Fruit fly (Drosophila melanogaster) whole organism, embryonic: ENCODE results near the gene fwe.

Source experiments
- Aef1 ChIP-seq: fragments of 200-800 bp; sonication (Bioruptor generic); IDR thresholded peaks from 3 replicates; pipeline ENCODE4 v1.3.6; 2022; ENCODE audit warnings: missing biosample characterization, missing genetic modification characterization
- Asciz ChIP-seq: fragments of 200-800 bp; sonication (Bioruptor generic); optimal IDR thresholded peaks from 2 replicates; lab custom pipeline; 2017; ENCODE audit warnings: missing biosample characterization, mild to moderate bottlenecking, missing genetic modification characterization, missing genetic modification reagents
- Atf-2 ChIP-seq: fragments of 200-800 bp; sonication (Bioruptor generic); optimal IDR thresholded peaks from 2 replicates; lab custom pipeline; 2016; ENCODE audit warnings: missing biosample characterization, missing genetic modification characterization
- BEAF-32 ChIP-seq: fragments of 200-800 bp; sonication (Bioruptor generic); optimal IDR thresholded peaks from 3 replicates; lab custom pipeline; 2017; ENCODE audit warnings: missing biosample characterization, missing genetic modification characterization, mild to moderate bottlenecking, moderate library complexity, missing genetic modification reagents
- CG12071 ChIP-seq: fragments of 200-800 bp; sonication (Bioruptor generic); optimal IDR thresholded peaks from 3 replicates; lab custom pipeline; 2018; ENCODE audit warnings: missing biosample characterization, mild to moderate bottlenecking, missing genetic modification characterization
- CG1233 ChIP-seq: fragments of 200-800 bp; sonication (Bioruptor generic); optimal IDR thresholded peaks from 4 replicates; lab custom pipeline; 2018; ENCODE audit warnings: missing biosample characterization, mild to moderate bottlenecking, missing genetic modification characterization
- CG13894 ChIP-seq: fragments of 200-800 bp; sonication (Bioruptor generic); optimal IDR thresholded peaks from 3 replicates; lab custom pipeline; 2018; ENCODE audit warnings: missing biosample characterization, mild to moderate bottlenecking, missing genetic modification characterization, moderate library complexity
- CG14667 ChIP-seq: fragments of 200-800 bp; sonication (Bioruptor generic); IDR thresholded peaks from 2 replicates; pipeline ENCODE4 v1.3.6; 2022; ENCODE audit warnings: missing biosample characterization, missing genetic modification characterization
- CG15073 ChIP-seq: fragments of 200-800 bp; sonication (Bioruptor generic); optimal IDR thresholded peaks from 2 replicates; lab custom pipeline; 2016; ENCODE audit warnings: missing biosample characterization, missing genetic modification characterization
- CG1647 ChIP-seq: fragments of 200-800 bp; sonication (Bioruptor generic); optimal IDR thresholded peaks from 3 replicates; lab custom pipeline; 2016; ENCODE audit warnings: missing biosample characterization, missing genetic modification characterization
- CG16779 ChIP-seq: fragments of 200-800 bp; sonication (Bioruptor generic); IDR thresholded peaks from 2 replicates; pipeline ENCODE4 v1.3.6; 2022; ENCODE audit warnings: missing biosample characterization, missing genetic modification characterization
- CG30403 ChIP-seq: fragments of 200-800 bp; sonication (Bioruptor generic); optimal IDR thresholded peaks from 3 replicates; lab custom pipeline; 2016; ENCODE audit warnings: missing biosample characterization, missing genetic modification characterization
- CG3065 ChIP-seq: fragments of 200-800 bp; sonication (Bioruptor generic); optimal IDR thresholded peaks from 2 replicates; lab custom pipeline; 2016; ENCODE audit warnings: missing biosample characterization, missing genetic modification characterization
- CG34224 ChIP-seq: fragments of 200-800 bp; sonication (Bioruptor generic); IDR thresholded peaks from 3 replicates; pipeline ENCODE4 v1.3.6; 2022; ENCODE audit warnings: missing biosample characterization, missing genetic modification characterization; ENCODE audit not compliant: partially characterized antibody
- CG4360 ChIP-seq: fragments of 200-800 bp; sonication (Bioruptor generic); IDR thresholded peaks from 2 replicates; pipeline ENCODE4 v1.3.6; 2022; ENCODE audit warnings: missing biosample characterization, missing genetic modification characterization
- CG4707 ChIP-seq: fragments of 200-800 bp; sonication (Bioruptor generic); optimal IDR thresholded peaks from 2 replicates; lab custom pipeline; 2018; ENCODE audit warnings: missing biosample characterization, mild to moderate bottlenecking, missing genetic modification characterization, moderate library complexity
- CG6254 ChIP-seq: fragments of 200-800 bp; sonication (Bioruptor generic); optimal IDR thresholded peaks from 3 replicates; lab custom pipeline; 2017; ENCODE audit warnings: mild to moderate bottlenecking, missing biosample characterization, missing genetic modification reagents, missing genetic modification characterization
- CG6689 ChIP-seq: fragments of 200-800 bp; sonication (Bioruptor generic); IDR thresholded peaks from 2 replicates; pipeline ENCODE4 v1.3.6; 2022; ENCODE audit warnings: missing biosample characterization, missing genetic modification characterization
- CG7839 ChIP-seq: fragments of 200-800 bp; sonication (Bioruptor generic); optimal IDR thresholded peaks from 3 replicates; lab custom pipeline; 2018; ENCODE audit warnings: missing biosample characterization, mild to moderate bottlenecking, missing genetic modification characterization, moderate library complexity
- CG8281 ChIP-seq: fragments of 200-800 bp; sonication (Bioruptor generic); optimal IDR thresholded peaks from 2 replicates; lab custom pipeline; 2018; ENCODE audit warnings: missing biosample characterization, mild to moderate bottlenecking, missing genetic modification characterization, moderate library complexity
- CG8290 ChIP-seq, 3 experiments: fragments of 200-800 bp; sonication (Bioruptor generic); optimal IDR thresholded peaks; 2 replicates each; lab custom pipeline; 2016 to 2019; ENCODE audit warnings: missing biosample characterization in 3 of 3, missing genetic modification characterization in 3 of 3, mild to moderate bottlenecking in 2 of 3, moderate library complexity in 1 of 3
- CG9797 ChIP-seq: fragments of 200-800 bp; sonication (Bioruptor generic); optimal IDR thresholded peaks from 3 replicates; lab custom pipeline; 2018; ENCODE audit warnings: missing biosample characterization, mild to moderate bottlenecking, missing genetic modification characterization
- CTCF ChIP-seq: fragments of 200-800 bp; sonication (Bioruptor generic); optimal IDR thresholded peaks from 2 replicates; lab custom pipeline; 2017; ENCODE audit warnings: missing biosample characterization, mild to moderate bottlenecking, missing genetic modification characterization, moderate library complexity
- Dref ChIP-seq: fragments of 200-800 bp; sonication (Bioruptor generic); IDR thresholded peaks from 2 replicates; pipeline ENCODE4 v1.3.6; 2022; ENCODE audit warnings: missing biosample characterization, missing genetic modification characterization
- Drgx ChIP-seq: fragments of 200-800 bp; sonication (Bioruptor generic); IDR thresholded peaks from 2 replicates; pipeline ENCODE4 v1.3.6; 2022; ENCODE audit warnings: missing biosample characterization, missing genetic modification characterization
- HHEX ChIP-seq: fragments of 200-800 bp; sonication (Bioruptor generic); optimal IDR thresholded peaks from 3 replicates; lab custom pipeline; 2017; ENCODE audit warnings: missing biosample characterization, mild to moderate bottlenecking, missing genetic modification characterization, missing genetic modification reagents
- Hey ChIP-seq: fragments of 200-800 bp; sonication (Bioruptor generic); optimal IDR thresholded peaks from 3 replicates; lab custom pipeline; 2018; ENCODE audit warnings: missing biosample characterization, mild to moderate bottlenecking, missing genetic modification characterization
- Hr51 ChIP-seq, 2 experiments: fragments of 200-800 bp; sonication (Bioruptor generic); optimal IDR thresholded peaks; 2 replicates in 1 of 2; 3 replicates in 1 of 2; lab custom pipeline; 2016 to 2018; ENCODE audit warnings: missing biosample characterization in 2 of 2, missing genetic modification characterization in 2 of 2, mild to moderate bottlenecking in 1 of 2, moderate library complexity in 1 of 2
- Lim3 ChIP-seq: fragments of 200-800 bp; sonication (Bioruptor generic); IDR thresholded peaks from 2 replicates; pipeline ENCODE4 v1.3.6; 2022; ENCODE audit warnings: missing biosample characterization, missing genetic modification characterization
- NK7.1 ChIP-seq: fragments of 200-800 bp; sonication (Bioruptor generic); optimal IDR thresholded peaks from 3 replicates; lab custom pipeline; 2016; ENCODE audit warnings: missing biosample characterization, missing genetic modification characterization
- Rfx ChIP-seq: fragments of 200-800 bp; sonication (Bioruptor generic); IDR thresholded peaks from 2 replicates; pipeline ENCODE4 v1.3.6; 2022; ENCODE audit warnings: missing biosample characterization, missing genetic modification characterization
- Side ChIP-seq: fragments of 200-800 bp; sonication (Bioruptor generic); optimal IDR thresholded peaks from 2 replicates; lab custom pipeline; 2016; ENCODE audit warnings: missing biosample characterization, missing genetic modification characterization
- Sox102F ChIP-seq: fragments of 200-800 bp; sonication (Bioruptor generic); optimal IDR thresholded peaks from 2 replicates; lab custom pipeline; 2018; ENCODE audit warnings: missing biosample characterization, mild to moderate bottlenecking, missing genetic modification characterization, moderate library complexity
- Sry-δ ChIP-seq: fragments of 200-800 bp; sonication (Bioruptor generic); optimal IDR thresholded peaks from 2 replicates; lab custom pipeline; 2016; ENCODE audit warnings: missing biosample characterization, missing genetic modification characterization
- Tbp ChIP-seq: fragments of >200 bp; optimal IDR thresholded peaks from 2 replicates; lab custom pipeline; 2018; ENCODE audit warnings: missing biosample characterization, missing genetic modification characterization
- YL-1 ChIP-seq: fragments of 200-800 bp; sonication (Bioruptor generic); optimal IDR thresholded peaks from 3 replicates; lab custom pipeline; 2017; ENCODE audit warnings: missing biosample characterization, mild to moderate bottlenecking, missing genetic modification characterization
- al ChIP-seq: fragments of 200-800 bp; sonication (Bioruptor generic); IDR thresholded peaks from 2 replicates; pipeline ENCODE4 v1.3.6; 2022; ENCODE audit warnings: missing biosample characterization, missing genetic modification characterization
- ash1 ChIP-seq: fragments of 200-800 bp; sonication (Bioruptor generic); optimal IDR thresholded peaks from 2 replicates; lab custom pipeline; 2018; ENCODE audit warnings: missing biosample characterization, mild to moderate bottlenecking, missing genetic modification characterization
- bbx ChIP-seq: fragments of 200-800 bp; sonication (Bioruptor generic); IDR thresholded peaks from 2 replicates; pipeline ENCODE4 v1.3.6; 2022; ENCODE audit warnings: missing biosample characterization, missing genetic modification characterization; ENCODE audit not compliant: partially characterized antibody
- bsh ChIP-seq, 2 experiments: fragments of 200-800 bp; sonication (Bioruptor generic); optimal IDR thresholded peaks; 2 replicates each; lab custom pipeline; 2017 to 2018; ENCODE audit warnings: mild to moderate bottlenecking in 2 of 2, missing biosample characterization in 2 of 2, missing genetic modification characterization in 2 of 2, moderate library complexity in 1 of 2
- cad ChIP-seq: fragments of >200 bp; optimal IDR thresholded peaks from 2 replicates; lab custom pipeline; 2017; ENCODE audit warnings: missing biosample characterization, missing genetic modification characterization
- chif ChIP-seq, 2 experiments: fragments of 200-800 bp; sonication (Bioruptor generic); optimal IDR thresholded peaks; 3 replicates each; lab custom pipeline; 2016; ENCODE audit warnings: missing biosample characterization in 2 of 2, missing genetic modification characterization in 2 of 2
- crol ChIP-seq: fragments of 200-800 bp; sonication (Bioruptor generic); IDR thresholded peaks from 2 replicates; pipeline ENCODE4 v1.3.6; 2022; ENCODE audit warnings: missing biosample characterization, missing genetic modification characterization
- hb ChIP-seq: fragments of 200-800 bp; sonication (Bioruptor generic); IDR thresholded peaks from 3 replicates; pipeline ENCODE4 v1.3.6; 2022; ENCODE audit warnings: missing biosample characterization, missing genetic modification characterization; ENCODE audit not compliant: partially characterized antibody
- ken ChIP-seq: fragments of 200-800 bp; sonication (Bioruptor generic); IDR thresholded peaks from 3 replicates; pipeline ENCODE4 v1.3.6; 2022; ENCODE audit warnings: missing biosample characterization, missing genetic modification characterization
- klu ChIP-seq: fragments of 200-800 bp; sonication (Bioruptor generic); IDR thresholded peaks from 2 replicates; pipeline ENCODE4 v1.3.6; 2022; ENCODE audit warnings: missing biosample characterization, missing genetic modification characterization
- nau ChIP-seq: fragments of 200-800 bp; sonication (Bioruptor generic); optimal IDR thresholded peaks from 3 replicates; lab custom pipeline; 2017; ENCODE audit warnings: missing biosample characterization, mild to moderate bottlenecking, missing genetic modification characterization, missing genetic modification reagents
- row ChIP-seq: fragments of 200-800 bp; sonication (Bioruptor generic); IDR thresholded peaks from 3 replicates; pipeline ENCODE4 v1.3.6; 2022; ENCODE audit warnings: missing biosample characterization, missing genetic modification characterization
- trem ChIP-seq: fragments of 200-800 bp; optimal IDR thresholded peaks from 3 replicates; lab custom pipeline; 2019; ENCODE audit warnings: missing biosample characterization, mild to moderate bottlenecking, missing genetic modification characterization, moderate library complexity
- unc-4 ChIP-seq: fragments of 200-800 bp; sonication (Bioruptor generic); IDR thresholded peaks from 2 replicates; pipeline ENCODE4 v1.3.6; 2022; ENCODE audit warnings: missing biosample characterization, missing genetic modification characterization; ENCODE audit not compliant: partially characterized antibody
- unpg ChIP-seq: fragments of 200-800 bp; sonication (Bioruptor generic); optimal IDR thresholded peaks from 3 replicates; lab custom pipeline; 2018; ENCODE audit warnings: missing biosample characterization, mild to moderate bottlenecking, missing genetic modification characterization, moderate library complexity
- vnd ChIP-seq: fragments of 200-800 bp; sonication (Bioruptor generic); IDR thresholded peaks from 3 replicates; pipeline ENCODE4 v1.3.6; 2022; ENCODE audit warnings: missing biosample characterization, missing genetic modification characterization; ENCODE audit not compliant: partially characterized antibody

The fwe gene

dm6 chr3L:15816143-15816487 lies at the start of gene fwe:
TSS of gene fwe (minus strand) at chr3L:15816410.
- TF ChIP-seq HHEX (GFP tag; lab: Kevin White, UChicago) (no peak), crol (GFP tag; lab: Robert Waterston, UW) (no peak), Hr51 (GFP tag; optimal IDR thresholded peaks at IDR 0.05; lab: Kevin White, UChicago) (no peak), CG30403 (GFP tag; lab: Kevin White, UChicago) (no peak), CG8290 (GFP tag; optimal IDR thresholded peaks at IDR 0.05; lab: Kevin White, UChicago) (no peak), CG8290 (tag; optimal IDR thresholded peaks at IDR 0.05; lab: Kevin White, UChicago) (peak in 1 of 2 experiments; percentile 55), CG13894 (tag; lab: Kevin White, UChicago) (no peak), CG15073 (GFP tag; lab: Kevin White, UChicago) (no peak), CG9797 (GFP tag; lab: Kevin White, UChicago) (no peak), CG8281 (tag; lab: Kevin White, UChicago) (no peak), trem (tag; lab: Kevin White, UChicago) (no peak), Tbp (GFP tag; lab: Kevin White, UChicago) (no peak), Aef1 (GFP tag; lab: Robert Waterston, UW) (no peak), Drgx (no peak), Hey (tag; lab: Kevin White, UChicago) (no peak), YL-1 (GFP tag; lab: Kevin White, UChicago) (no peak), CG34224 (GFP tag; lab: Robert Waterston, UW) (peak; percentile 40), CG1233 (no peak), unc-4 (no peak; the same call in 1 of the 2 replicates), Rfx (no peak), CG16779 (no peak), NK7.1 (no peak), CG14667 (GFP tag; lab: Robert Waterston, UW) (no peak), bbx (GFP tag; lab: Robert Waterston, UW) (peak; percentile 88), Asciz (no peak), ken (GFP tag; lab: Robert Waterston, UW) (no peak), chif (GFP tag; optimal IDR thresholded peaks at IDR 0.05; lab: Kevin White, UChicago) (no peak), Sox102F (GFP tag; lab: Kevin White, UChicago) (no peak), unpg (GFP tag; lab: Kevin White, UChicago) (no peak), CG3065 (GFP tag; lab: Kevin White, UChicago) (no peak), CG6689 (no peak), klu (GFP tag; lab: Robert Waterston, UW) (no peak), cad (GFP tag; lab: Kevin White, UChicago) (no peak), hb (GFP tag; lab: Robert Waterston, UW) (peak; percentile 9; the same call in 1 of the 3 replicates), CG4707 (GFP tag; lab: Kevin White, UChicago) (no peak), nau (GFP tag; lab: Kevin White, UChicago) (no peak), Sry-δ (GFP tag; lab: Kevin White, UChicago) (no peak), CTCF (GFP tag; lab: Kevin White, UChicago) (no peak), BEAF-32 (GFP tag; lab: Kevin White, UChicago) (peak; percentile 64), CG6254 (GFP tag; lab: Kevin White, UChicago) (no peak), row (GFP tag; lab: Robert Waterston, UW) (peak; percentile 19; the same call in 1 of the 3 replicates), bsh (GFP tag; optimal IDR thresholded peaks at IDR 0.05; lab: Kevin White, UChicago) (no peak), CG4360 (GFP tag; lab: Robert Waterston, UW) (no peak), Dref (GFP tag; lab: Robert Waterston, UW) (peak; percentile 78), Side (GFP tag; lab: Kevin White, UChicago) (no peak), CG12071 (GFP tag; lab: Kevin White, UChicago) (no peak), CG7839 (tag; lab: Kevin White, UChicago) (no peak), ash1 (GFP tag; lab: Kevin White, UChicago) (no peak), Atf-2 (GFP tag; lab: Kevin White, UChicago) (no peak), CG1647 (no peak), al (GFP tag; lab: Robert Waterston, UW) (no peak), vnd (peak; percentile 4), Lim3 (GFP tag; lab: Robert Waterston, UW) (no peak)
